Fruit fly (Drosophila melanogaster): ENCODE results near the gene SF2.

- TF ChIP-seq psq (optimal IDR thresholded peaks at IDR 0.05): no peak
- no peak for TF ChIP-seq usp (GFP tag; optimal IDR thresholded peaks at IDR 0.05)
- no peak for TF ChIP-seq pan (optimal IDR thresholded peaks at IDR 0.05)
- TF ChIP-seq CG8478 (optimal IDR thresholded peaks at IDR 0.05): no peak
- no peak for TF ChIP-seq Dll (optimal IDR thresholded peaks at IDR 0.05)
- TF ChIP-seq EcR (GFP tag; optimal IDR thresholded peaks at IDR 0.05): no peak
Observed at dm6 chr3R:16349111-16349655, 7.4 kb upstream of the SF2 start, which contains the start of the genes CG14879 and Manf.
